Fruit fly (Drosophila melanogaster): Measurements from ENCODE around the gene CG17349.
A peak's percentile ranks its signal among the peaks of the same experiment; 100 is the strongest.

CG17349 gene

dm6 chr2L:19366301-19366700 is 3.9 kb upstream of the CG17349 start:
- TF ChIP-seq rgr (GFP tag; optimal IDR thresholded peaks at IDR 0.05) = no peak
- peak; percentile 32 for TF ChIP-seq h (GFP tag; optimal IDR thresholded peaks at IDR 0.05)
- TF ChIP-seq pan (optimal IDR thresholded peaks at IDR 0.05) = no peak

dm6 chr2L:19366730-19367129 is 3.5 kb upstream of the CG17349 start:
- no peak for TF ChIP-seq sv (GFP tag; optimal IDR thresholded peaks at IDR 0.05)
- peak; percentile 89 for TF ChIP-seq Dfd (GFP tag; optimal IDR thresholded peaks at IDR 0.05)

- peak in 1 of 2 experiments; percentile 10 for TF ChIP-seq foxo (GFP tag; optimal IDR thresholded peaks at IDR 0.05)
- no peak for TF ChIP-seq brk (GFP tag; optimal IDR thresholded peaks at IDR 0.05)
Measured at dm6 chr2L:19373809-19374208, 3.6 kb downstream of the CG17349 start.

- TF ChIP-seq rgr (GFP tag; optimal IDR thresholded peaks at IDR 0.05) (peak; percentile 41), tai (GFP tag; optimal IDR thresholded peaks at IDR 0.05) (no peak), HLH106 (tag; optimal IDR thresholded peaks at IDR 0.05) (peak; percentile 32), sage (GFP tag; optimal IDR thresholded peaks at IDR 0.05) (no peak), sv (GFP tag; optimal IDR thresholded peaks at IDR 0.05) (no peak), N (GFP tag; optimal IDR thresholded peaks at IDR 0.05) (no peak), fru (GFP tag; optimal IDR thresholded peaks at IDR 0.05) (peak; percentile 26), dmrt93B (GFP tag; optimal IDR thresholded peaks at IDR 0.05) (peak; percentile 14), woc (GFP tag; optimal IDR thresholded peaks at IDR 0.05) (no peak), dl (GFP tag; optimal IDR thresholded peaks at IDR 0.05; ENCODE audit: insufficient read depth in 1 of 2, partially characterized antibody in 2 of 2) (no peak), ey (GFP tag; optimal IDR thresholded peaks at IDR 0.05) (peak; percentile 38), Sp1 (GFP tag; optimal IDR thresholded peaks at IDR 0.05) (peak; percentile 39), OdsH (GFP tag; optimal IDR thresholded peaks at IDR 0.05) (peak; percentile 1), Rel (GFP tag; optimal IDR thresholded peaks at IDR 0.05) (no peak), Rel (tag; optimal IDR thresholded peaks at IDR 0.05) (no peak), Abd-B (GFP tag; optimal IDR thresholded peaks at IDR 0.05) (no peak), Vsx2 (GFP tag; optimal IDR thresholded peaks at IDR 0.05; ENCODE audit: partially characterized antibody) (no peak), brk (GFP tag; optimal IDR thresholded peaks at IDR 0.05) (no peak), CG32264 (GFP tag; optimal IDR thresholded peaks at IDR 0.05) (no peak), psq (GFP tag; optimal IDR thresholded peaks at IDR 0.05) (no peak), jim (GFP tag; optimal IDR thresholded peaks at IDR 0.05) (no peak), foxo (GFP tag; optimal IDR thresholded peaks at IDR 0.05) (peak in 1 of 2 experiments; percentile 29), h (GFP tag; optimal IDR thresholded peaks at IDR 0.05) (peak; percentile 21), GATAd (GFP tag; optimal IDR thresholded peaks at IDR 0.05) (no peak), br (GFP tag; optimal IDR thresholded peaks at IDR 0.05) (no peak), Dfd (GFP tag; optimal IDR thresholded peaks at IDR 0.05) (no peak)
Measured at dm6 chr2L:19376145-19376544, 5.9 kb downstream of the CG17349 start.

- TF ChIP-seq Hnf4 (GFP tag; optimal IDR thresholded peaks at IDR 0.05) = no peak
- TF ChIP-seq dl (GFP tag; optimal IDR thresholded peaks at IDR 0.05; ENCODE audit: insufficient read depth in 1 of 2, partially characterized antibody in 2 of 2) = no peak
- TF ChIP-seq Dif (GFP tag; optimal IDR thresholded peaks at IDR 0.05; ENCODE audit: partially characterized antibody) = no peak
- TF ChIP-seq Vsx2 (GFP tag; optimal IDR thresholded peaks at IDR 0.05; ENCODE audit: partially characterized antibody) = no peak
- peak; percentile 50 for TF ChIP-seq rgr (GFP tag; optimal IDR thresholded peaks at IDR 0.05)
- TF ChIP-seq CG32264 (GFP tag; optimal IDR thresholded peaks at IDR 0.05) = no peak
- TF ChIP-seq h (GFP tag; optimal IDR thresholded peaks at IDR 0.05) = peak; percentile 24
- peak; percentile 10 for TF ChIP-seq dmrt93B (GFP tag; optimal IDR thresholded peaks at IDR 0.05)
- TF ChIP-seq CG9705 (GFP tag; optimal IDR thresholded peaks at IDR 0.05) = no peak
- peak; percentile 3 for TF ChIP-seq woc (GFP tag; optimal IDR thresholded peaks at IDR 0.05)
- peak; percentile 17 for TF ChIP-seq br (GFP tag; optimal IDR thresholded peaks at IDR 0.05)
- no peak for TF ChIP-seq jim (GFP tag; optimal IDR thresholded peaks at IDR 0.05)
- TF ChIP-seq sage (GFP tag; optimal IDR thresholded peaks at IDR 0.05) = no peak
- no peak for TF ChIP-seq Jra (GFP tag; optimal IDR thresholded peaks at IDR 0.05)
- peak; percentile 34 for TF ChIP-seq OdsH (GFP tag; optimal IDR thresholded peaks at IDR 0.05)
- TF ChIP-seq tai (GFP tag; optimal IDR thresholded peaks at IDR 0.05) = no peak
- no peak for TF ChIP-seq usp (GFP tag; optimal IDR thresholded peaks at IDR 0.05)
- peak; percentile 29 for TF ChIP-seq Dfd (GFP tag; optimal IDR thresholded peaks at IDR 0.05)
- TF ChIP-seq Hr78 (GFP tag; optimal IDR thresholded peaks at IDR 0.05) = no peak
- TF ChIP-seq sv (GFP tag; optimal IDR thresholded peaks at IDR 0.05) = peak; percentile 26
- TF ChIP-seq Myc (optimal IDR thresholded peaks at IDR 0.05) = no peak
- no peak for TF ChIP-seq Hr83 (GFP tag; optimal IDR thresholded peaks at IDR 0.05; ENCODE audit: poor library complexity, severe bottlenecking)
- peak; percentile 37 for TF ChIP-seq Sp1 (GFP tag; optimal IDR thresholded peaks at IDR 0.05)
- TF ChIP-seq pan (optimal IDR thresholded peaks at IDR 0.05) = no peak
- TF ChIP-seq CrebA (GFP tag; optimal IDR thresholded peaks at IDR 0.05; ENCODE audit: borderline replicate concordance) = no peak
- no peak for TF ChIP-seq dsf (GFP tag; optimal IDR thresholded peaks at IDR 0.05; ENCODE audit: borderline replicate concordance)
- peak; percentile 1 for TF ChIP-seq psq (GFP tag; optimal IDR thresholded peaks at IDR 0.05)
- peak; percentile 28 for TF ChIP-seq ey (GFP tag; optimal IDR thresholded peaks at IDR 0.05)
- TF ChIP-seq lola (GFP tag; optimal IDR thresholded peaks at IDR 0.05) = no peak
Measured at dm6 chr2L:19377129-19378083, 7.2 kb downstream of the CG17349 start.
